Worm (Caenorhabditis elegans) whole organism, L2 larva: ENCODE data around the gene R03D7.8.

Source experiments
- ceh-16 ChIP-seq: fragments of 150-350 bp; optimal IDR thresholded peaks from 2 replicates; lab custom pipeline; 2014; ENCODE audit warnings: missing biosample characterization, missing genetic modification characterization
- dmd-4 ChIP-seq: sonication (generic microtip); optimal IDR thresholded peaks from 2 replicates; lab custom pipeline; 2017; ENCODE audit warnings: missing biosample characterization, missing genetic modification characterization
- nhr-77 ChIP-seq: fragments of 150-350 bp; optimal IDR thresholded peaks from 2 replicates; lab custom pipeline; 2014; ENCODE audit warnings: missing biosample characterization, missing genetic modification characterization
- skn-1 ChIP-seq: sonication (generic microtip); optimal IDR thresholded peaks from 2 replicates; lab custom pipeline; 2017; ENCODE audit warnings: missing biosample characterization, missing genetic modification characterization

DNA sequence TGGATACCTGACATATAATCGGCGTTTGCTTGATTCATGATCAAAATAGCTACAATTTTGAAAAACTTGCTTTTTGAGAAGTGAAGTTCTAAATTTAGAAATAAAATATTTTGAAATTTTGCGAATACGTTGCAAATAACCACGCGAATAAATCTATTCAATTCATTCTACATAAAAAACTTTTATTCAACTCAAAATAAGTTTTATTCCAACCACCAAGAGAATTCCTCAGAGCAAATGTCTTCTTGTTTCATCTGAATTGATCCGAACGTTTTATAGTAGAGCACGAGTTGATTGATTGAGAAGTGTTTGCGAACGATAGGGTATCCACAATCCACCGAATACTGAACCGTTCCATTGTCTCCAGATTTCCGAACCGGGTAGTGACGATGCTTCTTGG lies 41.0 kb downstream of the R03D7.8 start, which contains the start of gene F44F4.9:
- TF ChIP-seq nhr-77 (tag; lab: Kevin White, UChicago) = no peak
- no peak for TF ChIP-seq ceh-16 (tag; lab: Kevin White, UChicago)
- TF ChIP-seq skn-1 = no peak
- no peak for TF ChIP-seq dmd-4 (tag; lab: Kevin White, UChicago)
